Worm (Caenorhabditis elegans) whole organism, L2 larva: ENCODE results near the gene F14H12.17.

Source experiments
- ZK546.5 ChIP-seq: sonication (generic microtip); optimal IDR thresholded peaks from 2 replicates; lab custom pipeline; 2017; ENCODE audit warnings: missing biosample characterization, missing genetic modification characterization
- aly-2 ChIP-seq: fragments of 150-350 bp; optimal IDR thresholded peaks from 2 replicates; lab custom pipeline; 2014; ENCODE audit warnings: missing biosample characterization, missing genetic modification characterization
- ama-1 ChIP-seq: fragments of 150-350 bp; optimal IDR thresholded peaks from 2 replicates; lab custom pipeline; 2018; ENCODE audit warnings: inconsistent platforms
- ceh-16 ChIP-seq: fragments of 150-350 bp; optimal IDR thresholded peaks from 2 replicates; lab custom pipeline; 2014; ENCODE audit warnings: missing biosample characterization, missing genetic modification characterization
- crh-2 ChIP-seq: sonication (generic microtip); optimal IDR thresholded peaks from 2 replicates; lab custom pipeline; 2017; ENCODE audit warnings: missing biosample characterization, missing genetic modification characterization
- egl-27 ChIP-seq: sonication (generic microtip); optimal IDR thresholded peaks from 3 replicates; lab custom pipeline; 2017; ENCODE audit warnings: missing biosample characterization, missing genetic modification reagents, missing genetic modification characterization
- lsy-2 ChIP-seq, 2 experiments: fragments of 150-350 bp in 1 of 2; sonication (generic microtip) in 1 of 2; optimal IDR thresholded peaks; 2 replicates each; lab custom pipeline; 2014 to 2017; ENCODE audit warnings: missing biosample characterization in 2 of 2, missing genetic modification characterization in 2 of 2
- mbf-1 ChIP-seq: sonication (generic microtip); optimal IDR thresholded peaks from 2 replicates; lab custom pipeline; 2017; ENCODE audit warnings: missing biosample characterization, missing genetic modification characterization
- nhr-237 ChIP-seq: fragments of 150-350 bp; optimal IDR thresholded peaks from 2 replicates; lab custom pipeline; 2014; ENCODE audit warnings: missing biosample characterization, missing genetic modification characterization
- skn-1 ChIP-seq: sonication (generic microtip); optimal IDR thresholded peaks from 2 replicates; lab custom pipeline; 2017; ENCODE audit warnings: missing biosample characterization, missing genetic modification characterization
- unc-62 ChIP-seq: fragments of 150-350 bp; optimal IDR thresholded peaks from 2 replicates; lab custom pipeline; 2014; ENCODE audit warnings: missing biosample characterization, missing genetic modification reagents, missing genetic modification characterization
- zag-1 ChIP-seq: fragments of 150-350 bp; optimal IDR thresholded peaks from 2 replicates; lab custom pipeline; 2014; ENCODE audit warnings: missing biosample characterization, missing genetic modification characterization
- ztf-11 ChIP-seq: sonication (generic microtip); optimal IDR thresholded peaks from 2 replicates; lab custom pipeline; 2017; ENCODE audit warnings: missing biosample characterization, missing genetic modification characterization

ce11 chrX:4362522-4362921 lies 578 bp downstream of the F14H12.17 start, which contains the start of gene F14H12.7:
- TF ChIP-seq crh-2 (no peak), skn-1 (tag; lab: Kevin White, UChicago) (no peak), nhr-237 (no peak), lsy-2 (tag; optimal IDR thresholded peaks at IDR 0.05; lab: Kevin White, UChicago) (no peak), egl-27 (tag; lab: Kevin White, UChicago) (no peak), ztf-11 (no peak), ceh-16 (tag; lab: Kevin White, UChicago) (no peak), zag-1 (tag; lab: Kevin White, UChicago) (no peak), ama-1 (lab: Kevin White, UChicago) (no peak), unc-62 (GFP tag; lab: Kevin White, UChicago) (no peak), mbf-1 (tag; lab: Kevin White, UChicago) (no peak), aly-2 (tag; lab: Kevin White, UChicago) (no peak), ZK546.5 (no peak)
